Fruit fly (Drosophila melanogaster): ENCODE data around the gene CG14684.

Gene CG14684

DNA sequence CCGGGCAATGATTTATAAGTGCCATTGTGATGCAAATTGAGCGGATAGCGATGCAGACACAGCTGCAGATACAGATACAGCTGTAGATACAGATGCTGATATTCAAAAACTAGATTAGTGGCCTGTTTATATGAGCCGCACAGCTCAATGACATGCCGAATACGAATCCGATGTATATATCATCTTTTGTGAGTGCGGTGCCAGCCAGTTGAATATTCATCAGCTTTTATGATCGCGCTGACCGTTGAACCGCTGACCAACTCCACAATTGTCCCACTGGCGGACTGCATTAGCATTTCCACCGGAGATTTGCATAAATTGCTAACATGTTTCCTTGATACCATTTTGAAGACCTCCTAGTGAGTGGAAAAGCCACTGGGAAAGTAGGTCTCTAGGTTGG is 19.5 kb upstream of the CG14684 start:
- TF ChIP-seq CG8159 (tag; optimal IDR thresholded peaks at IDR 0.05) (no peak), gl (tag; optimal IDR thresholded peaks at IDR 0.05) (no peak), Ets98B (GFP tag; IDR thresholded peaks at IDR 0.05) (no peak), Pif1B (GFP tag; optimal IDR thresholded peaks at IDR 0.05) (no peak), CG32121 (GFP tag; IDR thresholded peaks at IDR 0.05) (no peak)

DNA sequence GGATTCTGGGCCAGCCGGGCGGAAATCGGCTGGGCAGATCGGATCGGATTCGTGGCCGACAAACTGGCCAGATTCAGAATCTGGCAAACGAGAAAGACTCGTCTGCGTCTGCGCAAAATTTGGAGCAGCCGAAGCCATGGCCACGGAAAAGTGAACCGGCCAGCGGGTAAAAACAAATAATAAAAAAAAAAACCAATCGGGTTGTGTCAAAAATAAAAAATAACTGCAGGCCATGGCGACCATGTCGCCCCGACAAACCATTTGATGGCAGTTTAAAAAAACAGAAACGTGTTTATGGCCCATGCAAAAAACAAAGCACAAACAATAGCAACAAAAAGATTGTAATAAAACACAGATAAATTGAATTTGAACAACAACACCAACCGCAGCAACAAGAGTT is 18.6 kb upstream of the CG14684 start:
- TF ChIP-seq CG15710 (tag; optimal IDR thresholded peaks at IDR 0.05) (no peak), CG12605 (GFP tag; IDR thresholded peaks at IDR 0.05) (no peak; the same call in 1 of the 2 replicates), CG10348 (GFP tag; IDR thresholded peaks at IDR 0.05) (no peak), D1 (tag; optimal IDR thresholded peaks at IDR 0.05) (no peak), Ets98B (GFP tag; IDR thresholded peaks at IDR 0.05) (peak; percentile 44; the same call in 1 of the 2 replicates), CG13204 (GFP tag; optimal IDR thresholded peaks at IDR 0.05) (no peak)

DNA sequence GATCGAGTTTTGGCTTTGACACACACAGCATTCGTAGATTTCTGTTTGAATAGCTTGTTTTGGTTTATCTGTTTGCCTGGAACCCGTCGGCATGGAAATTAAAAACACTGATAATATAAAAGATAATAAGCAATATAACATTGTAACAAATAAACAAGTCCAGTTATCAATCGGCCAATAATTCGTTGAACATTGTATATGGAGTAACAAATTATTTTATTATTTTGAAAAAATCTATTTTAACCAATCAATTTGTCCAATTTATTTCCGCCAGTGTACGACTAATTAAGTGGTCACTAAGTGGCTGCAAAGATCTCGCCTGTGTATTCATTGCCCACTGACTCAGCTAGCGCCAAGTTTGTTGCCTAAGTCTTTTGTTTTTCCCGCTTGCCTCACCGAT is 17.9 kb upstream of the CG14684 start:
- no peak for TF ChIP-seq CG9948 (tag; optimal IDR thresholded peaks at IDR 0.05)
- peak; percentile 44; the same call in 1 of the 2 replicates for TF ChIP-seq CG32121 (GFP tag; IDR thresholded peaks at IDR 0.05)
- TF ChIP-seq gl (tag; optimal IDR thresholded peaks at IDR 0.05), result no peak
- TF ChIP-seq Ets98B (GFP tag; IDR thresholded peaks at IDR 0.05), result 0 out of 2 replicates have a peak, but pooled peaks have one; percentile 20
- TF ChIP-seq CG12605 (GFP tag; IDR thresholded peaks at IDR 0.05), result no peak
- no peak for TF ChIP-seq Snoo (tag; optimal IDR thresholded peaks at IDR 0.05)
- TF ChIP-seq Pif1B (GFP tag; optimal IDR thresholded peaks at IDR 0.05), result no peak
- no peak for TF ChIP-seq CG13204 (GFP tag; optimal IDR thresholded peaks at IDR 0.05)
- no peak for TF ChIP-seq Pif1A (GFP tag; optimal IDR thresholded peaks at IDR 0.05)
- no peak for TF ChIP-seq CG10348 (GFP tag; IDR thresholded peaks at IDR 0.05)
- no peak for TF ChIP-seq rn (GFP tag; IDR thresholded peaks at IDR 0.05)
- peak; percentile 70; the same call in 2 of the 3 replicates for TF ChIP-seq CG4496 (GFP tag; IDR thresholded peaks at IDR 0.05)

DNA sequence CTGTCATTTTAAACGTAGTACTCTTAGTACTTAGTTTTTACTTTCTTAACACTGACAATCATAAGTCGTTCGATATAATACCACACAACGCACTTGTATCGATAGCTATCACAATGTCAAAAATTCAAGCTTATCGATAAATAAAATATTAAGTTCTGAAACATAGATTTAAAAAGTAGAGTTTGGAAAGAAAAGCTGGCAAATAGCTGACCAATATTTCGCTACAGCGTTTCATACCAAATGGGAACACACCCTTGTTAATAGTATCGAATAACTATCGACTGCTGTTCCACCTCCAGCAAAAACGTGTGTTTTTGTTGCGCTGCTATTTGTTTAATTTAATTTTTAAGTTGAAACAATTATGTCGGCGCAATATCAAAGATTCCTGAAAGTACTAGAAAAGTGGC is 10.4 kb upstream of the CG14684 start, which contains the start of the genes pug, CG14683 and CG46459:
Gene pug (plus strand): TSS at position 164 of the 407 bp plus-strand sequence.
Gene CG14683 (plus strand): TSS at position 277 of the 407 bp plus-strand sequence.
Gene CG46459 (plus strand): TSS at position 277 of the 407 bp plus-strand sequence.
- TF ChIP-seq Ets98B (GFP tag; IDR thresholded peaks at IDR 0.05) (0 out of 2 replicates have a peak, but pooled peaks have one; percentile 11), CG17806 (tag; optimal IDR thresholded peaks at IDR 0.05) (no peak)

DNA sequence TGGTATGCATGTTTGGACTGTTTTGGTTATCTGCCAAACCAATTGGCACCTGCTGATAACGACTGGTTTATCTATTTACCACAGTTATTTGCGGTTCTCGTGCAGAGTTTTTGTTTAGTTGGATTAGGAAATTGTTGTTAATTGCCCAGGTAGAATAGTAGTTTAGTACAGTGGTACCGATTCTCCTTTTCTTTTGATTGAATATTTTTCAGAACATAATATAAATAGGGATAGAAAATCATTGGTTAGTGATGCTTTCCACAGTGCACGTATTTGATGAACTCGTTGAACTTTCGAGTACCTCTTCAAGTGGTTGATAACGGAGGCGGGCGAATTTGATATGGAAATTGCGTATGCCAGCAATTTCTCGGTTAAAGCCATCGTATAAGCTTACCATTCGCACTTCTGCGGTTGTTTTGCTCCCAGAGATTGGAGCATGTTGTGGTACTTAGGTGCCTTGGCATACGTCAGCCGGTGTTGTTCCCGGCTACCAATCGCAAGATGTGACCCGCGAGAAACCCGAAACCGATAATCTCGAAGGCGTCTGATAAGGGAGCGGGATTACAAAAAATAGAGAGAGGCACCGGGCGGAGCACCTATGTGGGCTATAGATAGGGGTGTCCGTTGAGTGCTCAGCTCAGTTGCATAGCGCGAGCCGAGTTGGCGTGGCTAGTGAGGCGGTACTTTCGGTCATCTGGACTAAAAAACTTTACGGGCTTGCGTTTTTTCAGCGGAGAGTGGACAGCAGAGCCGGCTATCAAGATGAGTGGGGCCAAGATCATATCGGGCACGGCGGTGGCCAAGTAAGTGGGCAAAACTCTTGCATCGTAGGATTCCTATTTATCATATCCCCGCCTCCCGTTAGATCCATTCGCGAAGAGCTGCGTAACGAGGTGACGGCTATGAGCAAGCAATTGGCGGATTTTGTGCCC is 7.5 kb upstream of the CG14684 start:
- TF ChIP-seq CG10348 (GFP tag; IDR thresholded peaks at IDR 0.05) (no peak), fd96Ca (GFP tag; IDR thresholded peaks at IDR 0.05) (no peak), Pif1B (GFP tag; optimal IDR thresholded peaks at IDR 0.05) (no peak), CG14655 (GFP tag; optimal IDR thresholded peaks at IDR 0.05) (no peak), EcR (GFP tag; optimal IDR thresholded peaks at IDR 0.05) (no peak), CG13204 (GFP tag; optimal IDR thresholded peaks at IDR 0.05) (no peak), CG9948 (tag; optimal IDR thresholded peaks at IDR 0.05) (no peak), CG12605 (GFP tag; IDR thresholded peaks at IDR 0.05) (no peak), CG8159 (tag; optimal IDR thresholded peaks at IDR 0.05) (no peak), gl (tag; optimal IDR thresholded peaks at IDR 0.05) (no peak), CG8301 (tag; optimal IDR thresholded peaks at IDR 0.05) (no peak), CG32121 (GFP tag; IDR thresholded peaks at IDR 0.05) (no peak)

DNA sequence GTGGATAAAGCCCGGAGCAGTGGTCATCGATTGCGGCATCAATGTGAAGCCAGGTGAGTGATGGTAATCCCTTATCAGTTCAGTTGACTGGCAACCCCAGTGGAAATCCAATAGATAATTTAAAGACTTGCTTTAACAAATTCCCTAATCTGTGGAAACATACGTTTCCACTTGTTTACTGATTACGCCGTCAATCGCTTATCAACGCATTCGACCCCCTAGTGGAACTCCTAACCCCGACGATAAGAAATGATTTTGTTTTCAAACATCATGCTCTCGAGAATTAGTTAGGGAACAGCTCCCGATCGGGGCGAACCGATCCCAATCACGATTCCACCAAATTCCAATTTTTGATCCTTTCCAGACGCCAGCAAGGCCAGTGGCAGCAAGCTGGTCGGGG is 6.1 kb upstream of the CG14684 start:
- TF ChIP-seq CG10348 (GFP tag; IDR thresholded peaks at IDR 0.05), result no peak
- TF ChIP-seq CG12605 (GFP tag; IDR thresholded peaks at IDR 0.05), result no peak
- TF ChIP-seq CG17806 (tag; optimal IDR thresholded peaks at IDR 0.05), result no peak
- TF ChIP-seq D1 (tag; optimal IDR thresholded peaks at IDR 0.05), result no peak
- no peak for TF ChIP-seq EcR (GFP tag; optimal IDR thresholded peaks at IDR 0.05)
- TF ChIP-seq CG32121 (GFP tag; IDR thresholded peaks at IDR 0.05), result no peak
- TF ChIP-seq Pif1A (GFP tag; optimal IDR thresholded peaks at IDR 0.05), result no peak
- no peak for TF ChIP-seq CG4496 (GFP tag; IDR thresholded peaks at IDR 0.05)
- TF ChIP-seq Ets98B (GFP tag; IDR thresholded peaks at IDR 0.05), result no peak
- no peak for TF ChIP-seq gl (tag; optimal IDR thresholded peaks at IDR 0.05)
- no peak for TF ChIP-seq CG13204 (GFP tag; optimal IDR thresholded peaks at IDR 0.05)
- no peak for TF ChIP-seq rn (GFP tag; IDR thresholded peaks at IDR 0.05)
- no peak for TF ChIP-seq CG14655 (GFP tag; optimal IDR thresholded peaks at IDR 0.05)
- no peak for TF ChIP-seq CG34367 (tag; optimal IDR thresholded peaks at IDR 0.05)
- no peak for TF ChIP-seq CG9948 (tag; optimal IDR thresholded peaks at IDR 0.05)
- no peak for TF ChIP-seq fd96Ca (GFP tag; IDR thresholded peaks at IDR 0.05)
- TF ChIP-seq CG8159 (tag; optimal IDR thresholded peaks at IDR 0.05), result no peak
- TF ChIP-seq CG15710 (tag; optimal IDR thresholded peaks at IDR 0.05), result no peak
- TF ChIP-seq CG8301 (tag; optimal IDR thresholded peaks at IDR 0.05), result no peak
